Worm (Caenorhabditis elegans) whole organism, midembryonic: ENCODE results near the gene prx-13.

Experiments used
- T22C8.4 ChIP-seq: fragments of 200-800 bp; sonication (Bioruptor generic); IDR thresholded peaks from 2 replicates; pipeline ENCODE4 v1.3.6; 2022; ENCODE audit warnings: missing genetic modification characterization, missing compliant biosample characterization
- cog-1 ChIP-seq: sonication (generic microtip); optimal IDR thresholded peaks from 2 replicates; lab custom pipeline; 2016; ENCODE audit warnings: missing genetic modification characterization, missing compliant biosample characterization
- flt-1 ChIP-seq: fragments of 200-800 bp; sonication (Bioruptor generic); IDR thresholded peaks from 2 replicates; pipeline ENCODE4 v1.3.6; 2022; ENCODE audit warnings: missing genetic modification characterization, missing compliant biosample characterization
- klf-2 ChIP-seq: fragments of 200-800 bp; sonication (Bioruptor generic); conservative IDR thresholded peaks from 2 replicates; pipeline ENCODE4 v1.3.6; 2022; ENCODE audit warnings: missing genetic modification reagents, missing genetic modification characterization, missing compliant biosample characterization
- med-1 ChIP-seq: sonication (generic microtip); optimal IDR thresholded peaks from 2 replicates; lab custom pipeline; 2017; ENCODE audit warnings: missing genetic modification characterization, mild to moderate bottlenecking, missing compliant biosample characterization, antibody characterized with exemption, missing genetic modification reagents; ENCODE audit not compliant: insufficient read depth
- ref-1 ChIP-seq: fragments of 200-800 bp; sonication (Bioruptor generic); conservative IDR thresholded peaks from 2 replicates; pipeline ENCODE4 v1.3.6; 2022; ENCODE audit warnings: missing genetic modification reagents, missing genetic modification characterization, missing compliant biosample characterization
- tab-1 ChIP-seq: fragments of 200-800 bp; sonication (Bioruptor generic); IDR thresholded peaks from 2 replicates; pipeline ENCODE4 v1.3.6; 2022; ENCODE audit warnings: missing genetic modification characterization, missing compliant biosample characterization
- ztf-23 ChIP-seq: fragments of 200-800 bp; sonication (Bioruptor generic); IDR thresholded peaks from 2 replicates; pipeline ENCODE4 v1.3.6; 2022; ENCODE audit warnings: missing genetic modification reagents, missing genetic modification characterization, missing compliant biosample characterization
- ztf-29 ChIP-seq: fragments of 200-800 bp; sonication (Bioruptor generic); IDR thresholded peaks from 2 replicates; pipeline ENCODE4 v1.3.6; 2022; ENCODE audit warnings: missing genetic modification reagents, missing genetic modification characterization, missing compliant biosample characterization

The prx-13 gene

ce11 chrII:7230684-7231083 lies 21.1 kb downstream of the prx-13 start:
- no peak for TF ChIP-seq ref-1
- no peak for TF ChIP-seq tab-1 (GFP tag; lab: Robert Waterston, UW)
- no peak for TF ChIP-seq ztf-29 (GFP tag; lab: Robert Waterston, UW)

ce11 chrII:7228646-7229200 lies 23.1 kb downstream of the prx-13 start, which contains the start of gene F32A5.4:
TSS of gene F32A5.4 (plus strand) at chrII:7229150.
- TF ChIP-seq cog-1 (tag; lab: Kevin White, UChicago) (no peak), ztf-23 (GFP tag; lab: Robert Waterston, UW) (no peak), flt-1 (GFP tag; lab: Robert Waterston, UW) (no peak), med-1 (no peak), klf-2 (GFP tag; lab: Robert Waterston, UW) (no peak), T22C8.4 (GFP tag; lab: Robert Waterston, UW) (no peak), ztf-29 (GFP tag; lab: Robert Waterston, UW) (no peak), tab-1 (GFP tag; lab: Robert Waterston, UW) (no peak), ref-1 (no peak)

ce11 chrII:7225864-7226522 lies 25.8 kb downstream of the prx-13 start, which contains the start of gene clh-3:
TSS of gene clh-3 (minus strand) at chrII:7225914.
- no peak for TF ChIP-seq tab-1 (GFP tag; lab: Robert Waterston, UW)
- TF ChIP-seq ztf-29 (GFP tag; lab: Robert Waterston, UW): no peak
- TF ChIP-seq T22C8.4 (GFP tag; lab: Robert Waterston, UW): no peak
- TF ChIP-seq klf-2 (GFP tag; lab: Robert Waterston, UW): no peak
- TF ChIP-seq ref-1: no peak
- TF ChIP-seq cog-1 (tag; lab: Kevin White, UChicago): no peak
- TF ChIP-seq flt-1 (GFP tag; lab: Robert Waterston, UW): no peak
- no peak for TF ChIP-seq med-1
- TF ChIP-seq ztf-23 (GFP tag; lab: Robert Waterston, UW): no peak

- no peak for TF ChIP-seq klf-2 (GFP tag; lab: Robert Waterston, UW)
- TF ChIP-seq med-1: no peak
- no peak for TF ChIP-seq ztf-29 (GFP tag; lab: Robert Waterston, UW)
- TF ChIP-seq cog-1 (tag; lab: Kevin White, UChicago): no peak
- no peak for TF ChIP-seq flt-1 (GFP tag; lab: Robert Waterston, UW)
- no peak for TF ChIP-seq tab-1 (GFP tag; lab: Robert Waterston, UW)
- TF ChIP-seq ztf-23 (GFP tag; lab: Robert Waterston, UW): no peak
- no peak for TF ChIP-seq T22C8.4 (GFP tag; lab: Robert Waterston, UW)
- TF ChIP-seq ref-1: no peak
Observed at ce11 chrII:7224074-7224473, 27.7 kb downstream of the prx-13 start.

ce11 chrII:7217047-7217446 lies 34.8 kb downstream of the prx-13 start, which contains the start of gene E04F6.10:
TSS of gene E04F6.10 (minus strand) at chrII:7217147.
- no peak for TF ChIP-seq klf-2 (GFP tag; lab: Robert Waterston, UW)
- no peak for TF ChIP-seq flt-1 (GFP tag; lab: Robert Waterston, UW)

ce11 chrII:7212059-7212458 lies 39.8 kb downstream of the prx-13 start, which contains the start of gene E04F6.9:
TSS of gene E04F6.9 (minus strand) at chrII:7212159.
- TF ChIP-seq cog-1 (tag; lab: Kevin White, UChicago): no peak
- no peak for TF ChIP-seq T22C8.4 (GFP tag; lab: Robert Waterston, UW)
- no peak for TF ChIP-seq ztf-29 (GFP tag; lab: Robert Waterston, UW)
- TF ChIP-seq flt-1 (GFP tag; lab: Robert Waterston, UW): no peak
- no peak for TF ChIP-seq ztf-23 (GFP tag; lab: Robert Waterston, UW)
- TF ChIP-seq klf-2 (GFP tag; lab: Robert Waterston, UW): no peak
- TF ChIP-seq tab-1 (GFP tag; lab: Robert Waterston, UW): no peak
- no peak for TF ChIP-seq ref-1
- no peak for TF ChIP-seq med-1

- no peak for TF ChIP-seq flt-1 (GFP tag; lab: Robert Waterston, UW)
- TF ChIP-seq T22C8.4 (GFP tag; lab: Robert Waterston, UW): no peak
- TF ChIP-seq cog-1 (tag; lab: Kevin White, UChicago): no peak
- TF ChIP-seq med-1: no peak
- TF ChIP-seq klf-2 (GFP tag; lab: Robert Waterston, UW): no peak
- TF ChIP-seq ztf-29 (GFP tag; lab: Robert Waterston, UW): no peak
- no peak for TF ChIP-seq ztf-23 (GFP tag; lab: Robert Waterston, UW)
- TF ChIP-seq ref-1: no peak
- no peak for TF ChIP-seq tab-1 (GFP tag; lab: Robert Waterston, UW)
Observed at ce11 chrII:7211280-7211679, 40.5 kb downstream of the prx-13 start, which contains the start of gene E04F6.8. TSS of gene E04F6.8 (minus strand) at chrII:7211380.

ce11 chrII:7210187-7210586 lies 41.6 kb downstream of the prx-13 start, which contains the start of gene E04F6.15:
TSS of gene E04F6.15 (minus strand) at chrII:7210287.
- TF ChIP-seq klf-2 (GFP tag; lab: Robert Waterston, UW) (no peak), flt-1 (GFP tag; lab: Robert Waterston, UW) (no peak), T22C8.4 (GFP tag; lab: Robert Waterston, UW) (no peak), tab-1 (GFP tag; lab: Robert Waterston, UW) (no peak), ztf-29 (GFP tag; lab: Robert Waterston, UW) (no peak), med-1 (no peak), cog-1 (tag; lab: Kevin White, UChicago) (no peak), ztf-23 (GFP tag; lab: Robert Waterston, UW) (no peak), ref-1 (no peak)

- TF ChIP-seq cog-1 (tag; lab: Kevin White, UChicago) (no peak), ztf-23 (GFP tag; lab: Robert Waterston, UW) (no peak), med-1 (no peak), ztf-29 (GFP tag; lab: Robert Waterston, UW) (no peak), ref-1 (no peak), klf-2 (GFP tag; lab: Robert Waterston, UW) (no peak), flt-1 (GFP tag; lab: Robert Waterston, UW) (no peak), T22C8.4 (GFP tag; lab: Robert Waterston, UW) (no peak), tab-1 (GFP tag; lab: Robert Waterston, UW) (no peak)
Observed at ce11 chrII:7208184-7208583, 43.6 kb downstream of the prx-13 start, which contains the start of gene dhs-7. TSS of gene dhs-7 (minus strand) at chrII:7208460.
